Fruit fly (Drosophila melanogaster): ENCODE measurements around the gene CG14111.

DNA sequence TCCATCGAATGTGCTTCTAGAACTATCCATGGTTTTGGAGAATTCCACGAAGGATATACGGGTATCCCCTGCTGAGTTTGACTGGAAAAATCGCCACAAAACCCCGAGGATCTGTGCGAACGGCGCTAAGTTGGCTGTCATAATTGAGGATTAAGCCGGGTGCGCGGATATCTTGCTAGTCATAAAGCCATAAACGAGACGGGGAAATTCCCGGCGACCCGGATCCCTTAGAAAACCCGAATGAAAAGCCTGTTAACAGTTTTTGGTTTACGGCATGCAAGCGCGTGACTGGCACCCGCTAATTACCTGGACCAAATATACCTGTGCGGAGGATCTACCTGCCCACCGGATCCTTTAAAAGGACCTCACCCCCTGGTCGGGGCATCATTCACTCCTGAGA is 445 bp downstream of the CG14111 start, which contains the start of gene SNCF:
- no peak for TF ChIP-seq salr (GFP tag; optimal IDR thresholded peaks at IDR 0.05)
- no peak for TF ChIP-seq Sox14 (GFP tag; optimal IDR thresholded peaks at IDR 0.05)
- no peak for TF ChIP-seq dsx (GFP tag; optimal IDR thresholded peaks at IDR 0.05; ENCODE audit: poor library complexity, severe bottlenecking)
- no peak for TF ChIP-seq CG9139 (GFP tag; optimal IDR thresholded peaks at IDR 0.05)
- no peak for TF ChIP-seq CG16779 (tag; optimal IDR thresholded peaks at IDR 0.05)
- TF ChIP-seq topi (GFP tag; optimal IDR thresholded peaks at IDR 0.05): no peak
- TF ChIP-seq CG8319 (GFP tag; optimal IDR thresholded peaks at IDR 0.05): no peak

All from whole organism, prepupa.